Worm (Caenorhabditis elegans): ENCODE results near the gene srlf-2.

The srlf-2 gene

ce11 chrIV:8527598-8528012 is 37.6 kb downstream of the srlf-2 start (continued):
- no peak for TF ChIP-seq lin-15B (tag; optimal IDR thresholded peaks at IDR 0.05)
- peak; percentile 84 for TF ChIP-seq snu-23 (GFP tag; optimal IDR thresholded peaks at IDR 0.05)
- peak; percentile 60 for TF ChIP-seq irx-1 (tag; optimal IDR thresholded peaks at IDR 0.05)
- no peak for TF ChIP-seq ces-1 (GFP tag; optimal IDR thresholded peaks at IDR 0.05)
- peak; percentile 83 for TF ChIP-seq unc-130 (tag; optimal IDR thresholded peaks at IDR 0.05)
- TF ChIP-seq fos-1 (tag; optimal IDR thresholded peaks at IDR 0.05) = no peak
- no peak for TF ChIP-seq ceh-8 (GFP tag; optimal IDR thresholded peaks at IDR 0.05)
- no peak for TF ChIP-seq unc-30 (tag; optimal IDR thresholded peaks at IDR 0.05)
- TF ChIP-seq nhr-12 (tag; optimal IDR thresholded peaks at IDR 0.05) = no peak
- peak; percentile 90 for TF ChIP-seq nhr-19 (GFP tag; conservative IDR thresholded peaks at IDR 0.05)
- TF ChIP-seq F16B12.6 (tag; optimal IDR thresholded peaks at IDR 0.05) = no peak
- TF ChIP-seq pag-3 (tag; optimal IDR thresholded peaks at IDR 0.05; ENCODE audit: borderline replicate concordance, insufficient read depth) = no peak
- TF ChIP-seq C04F5.9 (tag; optimal IDR thresholded peaks at IDR 0.05) = peak; percentile 12
- no peak for TF ChIP-seq zip-4 (GFP tag; optimal IDR thresholded peaks at IDR 0.05)
- TF ChIP-seq pax-3 (tag; optimal IDR thresholded peaks at IDR 0.05) = peak; percentile 40
- peak; percentile 75 for TF ChIP-seq hpl-2 (GFP tag; optimal IDR thresholded peaks at IDR 0.05)
- peak; percentile 30 for TF ChIP-seq snpc-4 (tag; optimal IDR thresholded peaks at IDR 0.05)
- TF ChIP-seq elt-3 (tag; optimal IDR thresholded peaks at IDR 0.05) = peak in 5 of 6 experiments; percentile 43 to 98 (median 73)
- TF ChIP-seq elt-2 (tag; optimal IDR thresholded peaks at IDR 0.05) = peak; percentile 100
- peak; percentile 26 for TF ChIP-seq sup-37 (GFP tag; optimal IDR thresholded peaks at IDR 0.05)
- TF ChIP-seq hlh-4 (tag; optimal IDR thresholded peaks at IDR 0.05) = no peak
- no peak for TF ChIP-seq fkh-10 (GFP tag; optimal IDR thresholded peaks at IDR 0.05)
- TF ChIP-seq ceh-63 (GFP tag; optimal IDR thresholded peaks at IDR 0.05) = no peak
- no peak for TF ChIP-seq fkh-8 (tag; optimal IDR thresholded peaks at IDR 0.05)
- TF ChIP-seq unc-86 (tag; optimal IDR thresholded peaks at IDR 0.05) = no peak
- peak; percentile 72 for TF ChIP-seq nhr-11 (tag; optimal IDR thresholded peaks at IDR 0.05)
- peak; percentile 63 for TF ChIP-seq xbp-1 (tag; optimal IDR thresholded peaks at IDR 0.05)
- no peak for TF ChIP-seq efl-3 (GFP tag; optimal IDR thresholded peaks at IDR 0.05)
- TF ChIP-seq swsn-7 (tag; optimal IDR thresholded peaks at IDR 0.05) = peak; percentile 64
- no peak for TF ChIP-seq dsc-1 (tag; optimal IDR thresholded peaks at IDR 0.05)
- TF ChIP-seq sox-4 (tag; optimal IDR thresholded peaks at IDR 0.05) = peak; percentile 6
- peak in 1 of 2 experiments; percentile 95 for TF ChIP-seq mdl-1 (tag; optimal IDR thresholded peaks at IDR 0.05)
- TF ChIP-seq lsy-2 (tag; optimal IDR thresholded peaks at IDR 0.05) = peak; percentile 60 to 84
- TF ChIP-seq C34B4.2 (tag; optimal IDR thresholded peaks at IDR 0.05) = no peak
- TF ChIP-seq nhr-77 (tag; optimal IDR thresholded peaks at IDR 0.05) = no peak
- TF ChIP-seq isw-1 (GFP tag; IDR thresholded peaks at IDR 0.05) = no peak
- peak; percentile 90 for TF ChIP-seq tbx-2 (tag; optimal IDR thresholded peaks at IDR 0.05)
- no peak for TF ChIP-seq fkh-4 (tag; optimal IDR thresholded peaks at IDR 0.05; ENCODE audit: borderline replicate concordance)
- TF ChIP-seq ama-1 (optimal IDR thresholded peaks at IDR 0.05) = no peak
- TF ChIP-seq ceh-82 (tag; optimal IDR thresholded peaks at IDR 0.05) = peak in 1 of 3 experiments; percentile 5
- peak; percentile 81 for TF ChIP-seq jun-1 (tag; optimal IDR thresholded peaks at IDR 0.05)
- TF ChIP-seq unc-98 (GFP tag; IDR thresholded peaks at IDR 0.05) = no peak
- TF ChIP-seq lin-39 (tag; optimal IDR thresholded peaks at IDR 0.05) = no peak
- peak; percentile 88 for TF ChIP-seq ztf-4 (tag; optimal IDR thresholded peaks at IDR 0.05)
- TF ChIP-seq tlp-1 (tag; optimal IDR thresholded peaks at IDR 0.05) = peak; percentile 78
- no peak for TF ChIP-seq ztf-11 (tag; optimal IDR thresholded peaks at IDR 0.05)
- no peak for TF ChIP-seq nhr-84 (tag; optimal IDR thresholded peaks at IDR 0.05)
- peak; percentile 98 for TF ChIP-seq nhr-85 (tag)
- TF ChIP-seq C16A3.4 (tag; optimal IDR thresholded peaks at IDR 0.05) = peak; percentile 61
- TF ChIP-seq lin-13 (GFP tag; optimal IDR thresholded peaks at IDR 0.05) = peak; percentile 44
- no peak for TF ChIP-seq ets-5 (GFP tag; IDR thresholded peaks at IDR 0.05)
- TF ChIP-seq efl-1 (optimal IDR thresholded peaks at IDR 0.05) = peak; percentile 21 to 52
- TF ChIP-seq efl-1 (GFP tag; optimal IDR thresholded peaks at IDR 0.05 in 1 of 2) = peak in 1 of 2 experiments; percentile 95
- TF ChIP-seq rnt-1 (tag; optimal IDR thresholded peaks at IDR 0.05) = peak; percentile 28
- no peak for TF ChIP-seq nhr-76 (tag; optimal IDR thresholded peaks at IDR 0.05)

Data from whole organism, L1 larva.